Fruit fly (Drosophila melanogaster) whole organism, embryonic: ENCODE data around the gene GstD7.
A peak's percentile ranks its signal among the peaks of the same experiment; 100 is the strongest.

ENCODE experiments used
- Antp ChIP-seq: fragments of 200-800 bp; sonication (Bioruptor generic); optimal IDR thresholded peaks from 3 replicates; lab custom pipeline; 2016; ENCODE audit warnings: missing biosample characterization, missing genetic modification characterization
- Atf-2 ChIP-seq: fragments of 200-800 bp; sonication (Bioruptor generic); optimal IDR thresholded peaks from 2 replicates; lab custom pipeline; 2016; ENCODE audit warnings: missing biosample characterization, missing genetic modification characterization
- CG11247 ChIP-seq: fragments of 200-800 bp; sonication (Bioruptor generic); IDR thresholded peaks from 2 replicates; pipeline ENCODE4 v1.3.6; 2022; ENCODE audit warnings: missing biosample characterization, missing genetic modification characterization
- CG11696 ChIP-seq: fragments of 200-800 bp; sonication (Bioruptor generic); IDR thresholded peaks from 2 replicates; pipeline ENCODE4 v1.3.6; 2022; ENCODE audit warnings: missing biosample characterization, missing genetic modification characterization
- CG11723 ChIP-seq: fragments of 200-800 bp; sonication (Bioruptor generic); optimal IDR thresholded peaks from 2 replicates; lab custom pipeline; 2017; ENCODE audit warnings: missing biosample characterization, mild to moderate bottlenecking, missing genetic modification characterization
- CG12071 ChIP-seq: fragments of 200-800 bp; sonication (Bioruptor generic); optimal IDR thresholded peaks from 3 replicates; lab custom pipeline; 2018; ENCODE audit warnings: missing biosample characterization, mild to moderate bottlenecking, missing genetic modification characterization
- CG13296 ChIP-seq: fragments of 200-800 bp; sonication (Bioruptor generic); optimal IDR thresholded peaks from 3 replicates; lab custom pipeline; 2018; ENCODE audit warnings: missing biosample characterization, mild to moderate bottlenecking, missing genetic modification characterization
- CG13775 ChIP-seq: fragments of 200-800 bp; sonication (Bioruptor generic); optimal IDR thresholded peaks from 3 replicates; lab custom pipeline; 2017; ENCODE audit warnings: missing biosample characterization, mild to moderate bottlenecking, missing genetic modification characterization
- CG14014 ChIP-seq: fragments of 200-800 bp; sonication (Bioruptor generic); IDR thresholded peaks from 2 replicates; pipeline ENCODE4 v1.3.6; 2022; ENCODE audit warnings: missing biosample characterization, missing genetic modification characterization
- CG14860 ChIP-seq: fragments of 200-800 bp; sonication (Bioruptor generic); IDR thresholded peaks from 3 replicates; pipeline ENCODE4 v1.3.6; 2022; ENCODE audit warnings: missing biosample characterization, missing genetic modification characterization; ENCODE audit not compliant: partially characterized antibody
- CG2120 ChIP-seq: fragments of 200-800 bp; sonication (Bioruptor generic); optimal IDR thresholded peaks from 3 replicates; lab custom pipeline; 2016; ENCODE audit warnings: missing biosample characterization, missing genetic modification characterization
- CG30020 ChIP-seq: fragments of 200-800 bp; optimal IDR thresholded peaks from 2 replicates; lab custom pipeline; 2019; ENCODE audit warnings: missing biosample characterization, mild to moderate bottlenecking, missing genetic modification characterization, moderate library complexity
- CG3838 ChIP-seq: fragments of 200-800 bp; sonication (Bioruptor generic); optimal IDR thresholded peaks from 3 replicates; lab custom pipeline; 2016; ENCODE audit warnings: missing biosample characterization, missing genetic modification characterization
- CG4360 ChIP-seq: fragments of 200-800 bp; sonication (Bioruptor generic); IDR thresholded peaks from 2 replicates; pipeline ENCODE4 v1.3.6; 2022; ENCODE audit warnings: missing biosample characterization, missing genetic modification characterization
- CG6791 ChIP-seq: fragments of 200-800 bp; sonication (Bioruptor generic); IDR thresholded peaks from 3 replicates; pipeline ENCODE4 v1.3.6; 2022; ENCODE audit warnings: missing biosample characterization, missing genetic modification characterization; ENCODE audit not compliant: partially characterized antibody
- CG7372 ChIP-seq: fragments of 200-800 bp; sonication (Bioruptor generic); IDR thresholded peaks from 2 replicates; pipeline ENCODE4 v1.3.6; 2022; ENCODE audit warnings: missing biosample characterization, missing genetic modification characterization
- CG8281 ChIP-seq: fragments of 200-800 bp; sonication (Bioruptor generic); optimal IDR thresholded peaks from 2 replicates; lab custom pipeline; 2018; ENCODE audit warnings: missing biosample characterization, mild to moderate bottlenecking, missing genetic modification characterization, moderate library complexity
- CG8359 ChIP-seq: fragments of 200-800 bp; sonication (Bioruptor generic); optimal IDR thresholded peaks from 2 replicates; lab custom pipeline; 2017; ENCODE audit warnings: missing biosample characterization, mild to moderate bottlenecking, missing genetic modification characterization, borderline replicate concordance
- CrebB ChIP-seq: fragments of 200-800 bp; sonication (Bioruptor generic); optimal IDR thresholded peaks from 3 replicates; lab custom pipeline; 2018; ENCODE audit warnings: missing biosample characterization, mild to moderate bottlenecking, missing genetic modification characterization
- Dfd ChIP-seq, 2 experiments: fragments of >200 bp; optimal IDR thresholded peaks; 2 replicates each; lab custom pipeline; 2017; ENCODE audit warnings: missing biosample characterization in 2 of 2, missing genetic modification characterization in 2 of 2
- Ets65A ChIP-seq: fragments of 200-800 bp; sonication (Bioruptor generic); peaks from one replicate; lab custom pipeline; 2016; ENCODE audit warnings: missing biosample characterization, missing genetic modification characterization
- H2.0 ChIP-seq: fragments of 200-800 bp; sonication (Bioruptor generic); IDR thresholded peaks from 2 replicates; pipeline ENCODE4 v1.3.6; 2022; ENCODE audit warnings: missing biosample characterization, missing genetic modification characterization
- HHEX ChIP-seq: fragments of 200-800 bp; sonication (Bioruptor generic); optimal IDR thresholded peaks from 3 replicates; lab custom pipeline; 2017; ENCODE audit warnings: missing biosample characterization, mild to moderate bottlenecking, missing genetic modification characterization, missing genetic modification reagents
- Hmr ChIP-seq: fragments of 200-800 bp; sonication (Bioruptor generic); optimal IDR thresholded peaks from 3 replicates; lab custom pipeline; 2017; ENCODE audit warnings: mild to moderate bottlenecking, missing biosample characterization, missing genetic modification reagents, missing genetic modification characterization
- MESR4 ChIP-seq: fragments of 200-800 bp; sonication (Bioruptor generic); optimal IDR thresholded peaks from 2 replicates; lab custom pipeline; 2018; ENCODE audit warnings: missing biosample characterization, mild to moderate bottlenecking, missing genetic modification characterization, moderate library complexity
- Max ChIP-seq: fragments of 200-800 bp; sonication (Bioruptor generic); optimal IDR thresholded peaks from 2 replicates; lab custom pipeline; 2016; ENCODE audit warnings: missing biosample characterization, mild to moderate bottlenecking, missing genetic modification characterization
- Med ChIP-seq: fragments of 200-800 bp; sonication (Bioruptor generic); peaks from one replicate; lab custom pipeline; 2016; ENCODE audit warnings: missing biosample characterization, missing genetic modification characterization, mild to moderate bottlenecking, inconsistent platforms, moderate library complexity
- Mes4 ChIP-seq: fragments of 200-800 bp; sonication (Bioruptor generic); optimal IDR thresholded peaks from 2 replicates; lab custom pipeline; 2016; ENCODE audit warnings: missing biosample characterization, missing genetic modification characterization
- Myb ChIP-seq: fragments of 200-800 bp; sonication (Bioruptor generic); optimal IDR thresholded peaks from 2 replicates; lab custom pipeline; 2016; ENCODE audit warnings: missing biosample characterization, missing genetic modification characterization
- NK7.1 ChIP-seq: fragments of 200-800 bp; sonication (Bioruptor generic); optimal IDR thresholded peaks from 3 replicates; lab custom pipeline; 2016; ENCODE audit warnings: missing biosample characterization, missing genetic modification characterization
- NfI ChIP-seq: fragments of 200-800 bp; sonication (Bioruptor generic); optimal IDR thresholded peaks from 3 replicates; lab custom pipeline; 2018; ENCODE audit warnings: missing biosample characterization, mild to moderate bottlenecking, missing genetic modification characterization, moderate library complexity
- Oaz ChIP-seq: fragments of 200-800 bp; sonication (Bioruptor generic); IDR thresholded peaks from 2 replicates; pipeline ENCODE4 v1.3.6; 2022; ENCODE audit warnings: missing biosample characterization, missing genetic modification characterization
- Opbp ChIP-seq: fragments of 200-800 bp; sonication (Bioruptor generic); IDR thresholded peaks from 3 replicates; pipeline ENCODE4 v1.3.6; 2022; ENCODE audit warnings: missing biosample characterization, missing genetic modification characterization; ENCODE audit not compliant: partially characterized antibody
- Pdp1 ChIP-seq, 2 experiments: fragments of 200-800 bp; sonication (Bioruptor generic); optimal IDR thresholded peaks; 3 replicates each; lab custom pipeline; 2016; ENCODE audit warnings: missing biosample characterization in 2 of 2, missing genetic modification characterization in 2 of 2, mild to moderate bottlenecking in 1 of 2, moderate library complexity in 1 of 2
- Side ChIP-seq: fragments of 200-800 bp; sonication (Bioruptor generic); optimal IDR thresholded peaks from 2 replicates; lab custom pipeline; 2016; ENCODE audit warnings: missing biosample characterization, missing genetic modification characterization
- Taf1 ChIP-seq: fragments of 200-800 bp; sonication (Bioruptor generic); IDR thresholded peaks from 2 replicates; pipeline ENCODE4 v1.3.6; 2022; ENCODE audit warnings: missing biosample characterization, missing genetic modification characterization
- Xrp1 ChIP-seq: fragments of 200-800 bp; sonication (Bioruptor generic); IDR thresholded peaks from 2 replicates; pipeline ENCODE4 v1.3.6; 2022; ENCODE audit warnings: missing biosample characterization, missing genetic modification characterization
- ash1 ChIP-seq: fragments of 200-800 bp; sonication (Bioruptor generic); optimal IDR thresholded peaks from 2 replicates; lab custom pipeline; 2018; ENCODE audit warnings: missing biosample characterization, mild to moderate bottlenecking, missing genetic modification characterization
- az2 ChIP-seq: fragments of 200-800 bp; sonication (Bioruptor generic); optimal IDR thresholded peaks from 3 replicates; lab custom pipeline; 2016; ENCODE audit warnings: missing biosample characterization, missing genetic modification characterization
- bowl ChIP-seq: fragments of 200-800 bp; sonication (Bioruptor generic); IDR thresholded peaks from 2 replicates; pipeline ENCODE4 v1.3.6; 2022; ENCODE audit warnings: missing biosample characterization, missing genetic modification characterization
- croc ChIP-seq: fragments of 200-800 bp; sonication (Bioruptor generic); conservative IDR thresholded peaks from 3 replicates; pipeline ENCODE4 v1.3.6; 2022; ENCODE audit warnings: missing biosample characterization, missing genetic modification characterization
- danr ChIP-seq: fragments of 200-800 bp; sonication (Bioruptor generic); IDR thresholded peaks from 2 replicates; pipeline ENCODE4 v1.3.6; 2022; ENCODE audit warnings: missing biosample characterization, missing genetic modification characterization
- eyg ChIP-seq: fragments of 200-800 bp; sonication (Bioruptor generic); optimal IDR thresholded peaks from 3 replicates; lab custom pipeline; 2016; ENCODE audit warnings: missing biosample characterization, missing genetic modification characterization
- fd96Cb ChIP-seq: fragments of 200-800 bp; sonication (Bioruptor generic); optimal IDR thresholded peaks from 2 replicates; lab custom pipeline; 2018; ENCODE audit warnings: missing biosample characterization, mild to moderate bottlenecking, missing genetic modification characterization, moderate library complexity
- otp ChIP-seq: fragments of 200-800 bp; sonication (Bioruptor generic); IDR thresholded peaks from 3 replicates; pipeline ENCODE4, ENCODE4 v1.3.6; 2022; ENCODE audit warnings: missing biosample characterization, missing genetic modification characterization
- pnt ChIP-seq: fragments of 200-800 bp; sonication (Bioruptor generic); optimal IDR thresholded peaks from 3 replicates; lab custom pipeline; 2016; ENCODE audit warnings: missing biosample characterization, missing genetic modification characterization
- sr ChIP-seq: fragments of 200-800 bp; sonication (Bioruptor generic); IDR thresholded peaks from 3 replicates; pipeline ENCODE4 v1.3.6; 2022; ENCODE audit warnings: missing biosample characterization, missing genetic modification characterization
- ttk ChIP-seq: fragments of 200-800 bp; sonication (Bioruptor generic); IDR thresholded peaks from 2 replicates; pipeline ENCODE4 v2.1.2; 2022; ENCODE audit warnings: missing biosample characterization, missing genetic modification characterization
- wdn ChIP-seq: fragments of 200-800 bp; sonication (Bioruptor generic); IDR thresholded peaks from 2 replicates; pipeline ENCODE4 v1.3.6; 2022; ENCODE audit warnings: missing biosample characterization, missing genetic modification characterization

GstD7 gene

dm6 chr3R:12423997-12424396, 45.7 kb downstream of the GstD7 start:
- no peak for TF ChIP-seq az2 (GFP tag; lab: Kevin White, UChicago)
- 0 out of 3 replicates have a peak, but pooled peaks have one; percentile 34 for TF ChIP-seq CG6791 (GFP tag; lab: Robert Waterston, UW)
- TF ChIP-seq CG14860 = no peak
- TF ChIP-seq CG11247 (GFP tag; lab: Robert Waterston, UW) = no peak
- peak; percentile 44 for TF ChIP-seq Ets65A (GFP tag; lab: Kevin White, UChicago)
- peak; percentile 8; the same call in 1 of the 3 replicates for TF ChIP-seq sr (GFP tag; lab: Robert Waterston, UW)
- no peak for TF ChIP-seq CG2120
- no peak for TF ChIP-seq CG3838
- TF ChIP-seq Med (GFP tag; lab: Kevin White, UChicago) = peak; percentile 30
- no peak for TF ChIP-seq croc (GFP tag; lab: Robert Waterston, UW)

- peak; percentile 98 for TF ChIP-seq MESR4 (GFP tag; lab: Kevin White, UChicago)
- no peak for TF ChIP-seq ttk (GFP tag; lab: Robert Waterston, UW)
- TF ChIP-seq sr (GFP tag; lab: Robert Waterston, UW) = no peak
- no peak for TF ChIP-seq CrebB (tag; lab: Kevin White, UChicago)
- no peak for TF ChIP-seq danr (GFP tag; lab: Robert Waterston, UW)
- TF ChIP-seq CG4360 (GFP tag; lab: Robert Waterston, UW) = no peak
- TF ChIP-seq CG8359 (GFP tag; lab: Kevin White, UChicago) = no peak
- no peak for TF ChIP-seq CG13296
- TF ChIP-seq CG12071 (GFP tag; lab: Kevin White, UChicago) = no peak
- no peak for TF ChIP-seq H2.0
- TF ChIP-seq Hmr = peak; percentile 32
- no peak for TF ChIP-seq Atf-2 (GFP tag; lab: Kevin White, UChicago)
- no peak for TF ChIP-seq CG8281 (tag; lab: Kevin White, UChicago)
- TF ChIP-seq CG11696 (GFP tag; lab: Robert Waterston, UW) = no peak
- TF ChIP-seq NfI (GFP tag; lab: Kevin White, UChicago) = no peak
- TF ChIP-seq Mes4 (GFP tag; lab: Kevin White, UChicago) = no peak
- TF ChIP-seq Xrp1 (GFP tag; lab: Robert Waterston, UW) = no peak
- no peak for TF ChIP-seq Antp (GFP tag; lab: Kevin White, UChicago)
- TF ChIP-seq Taf1 (GFP tag; lab: Robert Waterston, UW) = no peak
- no peak for TF ChIP-seq Opbp (GFP tag; lab: Robert Waterston, UW)
- TF ChIP-seq Side (GFP tag; lab: Kevin White, UChicago) = peak; percentile 32
- no peak for TF ChIP-seq HHEX (GFP tag; lab: Kevin White, UChicago)
- no peak for TF ChIP-seq fd96Cb (tag; lab: Kevin White, UChicago)
- TF ChIP-seq CG11723 = no peak
- TF ChIP-seq CG13775 (GFP tag; lab: Kevin White, UChicago) = peak; percentile 34
- no peak for TF ChIP-seq Oaz (GFP tag; lab: Robert Waterston, UW)
- TF ChIP-seq Dfd (GFP tag; optimal IDR thresholded peaks at IDR 0.05; lab: Kevin White, UChicago) = peak in 1 of 2 experiments; percentile 30
- peak; percentile 27 for TF ChIP-seq Max (GFP tag; lab: Kevin White, UChicago)
- no peak for TF ChIP-seq ash1
- no peak for TF ChIP-seq CG7372 (GFP tag; lab: Robert Waterston, UW)
- TF ChIP-seq NK7.1 (GFP tag; lab: Kevin White, UChicago) = no peak
- no peak for TF ChIP-seq CG14014 (GFP tag; lab: Robert Waterston, UW)
- TF ChIP-seq CG30020 = peak; percentile 45
- no peak for TF ChIP-seq wdn
- TF ChIP-seq Myb (GFP tag; lab: Kevin White, UChicago) = peak; percentile 74
- no peak for TF ChIP-seq bowl (GFP tag; lab: Robert Waterston, UW)
- TF ChIP-seq pnt (GFP tag; lab: Kevin White, UChicago) = no peak
- no peak for TF ChIP-seq eyg (GFP tag; lab: Kevin White, UChicago)
- TF ChIP-seq otp (GFP tag; lab: Robert Waterston, UW) = no peak
- peak in 1 of 2 experiments; percentile 73 for TF ChIP-seq Pdp1 (GFP tag; optimal IDR thresholded peaks at IDR 0.05; lab: Kevin White, UChicago)
Observed at dm6 chr3R:12425510-12426309, 47.4 kb downstream of the GstD7 start, which contains the start of gene Pp1-87B. Gene Pp1-87B (minus strand): TSS chr3R:12425917.
